Fruit fly (Drosophila melanogaster): ENCODE data around the gene Gp93.

The Gp93 gene

dm6 chr3R:27987329-27987728 is 38.8 kb downstream of the Gp93 start (continued):
- no peak for TF ChIP-seq yki (optimal IDR thresholded peaks at IDR 0.05)
- TF ChIP-seq Xbp1 (GFP tag; optimal IDR thresholded peaks at IDR 0.05), result peak; percentile 61
- no peak for TF ChIP-seq cg (GFP tag; optimal IDR thresholded peaks at IDR 0.05)
- 0 out of 3 replicates have a peak, but pooled peaks have one; percentile 60 for TF ChIP-seq CG11456 (GFP tag; IDR thresholded peaks at IDR 0.05)
- TF ChIP-seq CG7372 (GFP tag; IDR thresholded peaks at IDR 0.05), result peak; percentile 48
- TF ChIP-seq CG18599 (GFP tag; optimal IDR thresholded peaks at IDR 0.05), result peak; percentile 44
- no peak; the same call in 2 of the 3 replicates for TF ChIP-seq CG14050 (GFP tag; IDR thresholded peaks at IDR 0.05)
- no peak for TF ChIP-seq ro (GFP tag; IDR thresholded peaks at IDR 0.05)
- peak; percentile 57 for TF ChIP-seq az2 (GFP tag; optimal IDR thresholded peaks at IDR 0.05)
- no peak for TF ChIP-seq schlank (tag; optimal IDR thresholded peaks at IDR 0.05)
- TF ChIP-seq CG6175 (GFP tag; IDR thresholded peaks at IDR 0.05), result no peak
- TF ChIP-seq lmd (GFP tag; IDR thresholded peaks at IDR 0.05), result peak; percentile 76
- peak; percentile 78 for TF ChIP-seq CG17361 (GFP tag; IDR thresholded peaks at IDR 0.05)
- no peak for TF ChIP-seq z (GFP tag; IDR thresholded peaks at IDR 0.05)
- TF ChIP-seq run (tag; optimal IDR thresholded peaks at IDR 0.05), result no peak
- peak; percentile 75 for TF ChIP-seq ranshi (GFP tag; IDR thresholded peaks at IDR 0.05)
- TF ChIP-seq CG12299 (tag; optimal IDR thresholded peaks at IDR 0.05), result peak; percentile 71
- TF ChIP-seq row (GFP tag; IDR thresholded peaks at IDR 0.05), result peak; percentile 85
- peak; percentile 69 for TF ChIP-seq CG10147 (GFP tag; optimal IDR thresholded peaks at IDR 0.05)
- TF ChIP-seq CG3407 (GFP tag; optimal IDR thresholded peaks at IDR 0.05), result no peak
- TF ChIP-seq CkIIα-i1 (GFP tag; IDR thresholded peaks at IDR 0.05), result no peak
- TF ChIP-seq NFAT (GFP tag; IDR thresholded peaks at IDR 0.05), result peak; percentile 30; the same call in 1 of the 2 replicates
- peak; percentile 34 for TF ChIP-seq Hand (GFP tag; optimal IDR thresholded peaks at IDR 0.05)
- peak; percentile 77 for TF ChIP-seq CG14014 (GFP tag; IDR thresholded peaks at IDR 0.05)
- TF ChIP-seq klu (GFP tag; IDR thresholded peaks at IDR 0.05), result peak; percentile 69
- TF ChIP-seq CG2116 (GFP tag; optimal IDR thresholded peaks at IDR 0.05), result peak; percentile 18
- TF ChIP-seq inv (GFP tag; IDR thresholded peaks at IDR 0.05; ENCODE audit: partially characterized antibody), result no peak
- TF ChIP-seq CG9727 (GFP tag; optimal IDR thresholded peaks at IDR 0.05), result peak; percentile 62
- TF ChIP-seq dimm (GFP tag; IDR thresholded peaks at IDR 0.05), result no peak
- peak; percentile 62 for TF ChIP-seq CG12104 (GFP tag; optimal IDR thresholded peaks at IDR 0.05)
- no peak for TF ChIP-seq cato (GFP tag; optimal IDR thresholded peaks at IDR 0.05; ENCODE audit: borderline replicate concordance)
- TF ChIP-seq wdn (GFP tag; IDR thresholded peaks at IDR 0.05), result peak; percentile 82
- TF ChIP-seq CG9932 (GFP tag; IDR thresholded peaks at IDR 0.05), result peak; percentile 79
- peak; percentile 39; the same call in 1 of the 3 replicates for TF ChIP-seq CG7357 (GFP tag; IDR thresholded peaks at IDR 0.05)
- TF ChIP-seq Dad (GFP tag; optimal IDR thresholded peaks at IDR 0.05), result no peak
- TF ChIP-seq Jarid2 (GFP tag; optimal IDR thresholded peaks at IDR 0.05), result no peak
- no peak for TF ChIP-seq bigmax (GFP tag; optimal IDR thresholded peaks at IDR 0.05)
- TF ChIP-seq Nf-YC (tag; optimal IDR thresholded peaks at IDR 0.05), result peak; percentile 17
- peak; percentile 46 for TF ChIP-seq dmrt11E (tag; optimal IDR thresholded peaks at IDR 0.05)
- TF ChIP-seq CG2199 (GFP tag; IDR thresholded peaks at IDR 0.05), result no peak
- no peak for TF ChIP-seq CG1233 (GFP tag; optimal IDR thresholded peaks at IDR 0.05)
- peak; percentile 72 for TF ChIP-seq CG8924 (tag; optimal IDR thresholded peaks at IDR 0.05)
- peak; percentile 62 for TF ChIP-seq lilli (GFP tag; optimal IDR thresholded peaks at IDR 0.05)
- TF ChIP-seq chn (GFP tag; optimal IDR thresholded peaks at IDR 0.05), result no peak
- no peak for TF ChIP-seq crol (GFP tag; IDR thresholded peaks at IDR 0.05)
- TF ChIP-seq CG33557 (GFP tag; optimal IDR thresholded peaks at IDR 0.05), result no peak
- peak; percentile 56 for TF ChIP-seq lab (GFP tag; optimal IDR thresholded peaks at IDR 0.05)
- TF ChIP-seq Aef1 (GFP tag; IDR thresholded peaks at IDR 0.05), result peak; percentile 53; the same call in 2 of the 3 replicates
- TF ChIP-seq phol (tag; optimal IDR thresholded peaks at IDR 0.05), result peak; percentile 76
- peak; percentile 32; the same call in 1 of the 2 replicates for TF ChIP-seq ara (GFP tag; IDR thresholded peaks at IDR 0.05)
- TF ChIP-seq fd64A (GFP tag; optimal IDR thresholded peaks at IDR 0.05), result no peak
- TF ChIP-seq zfh2 (GFP tag; optimal IDR thresholded peaks at IDR 0.05), result peak; percentile 2

Measured in whole organism, embryonic.